Fruit fly (Drosophila melanogaster) whole organism, embryonic: Measurements from ENCODE around the gene alpha-Est3.

ENCODE experiments used
- Adf1 ChIP-seq: fragments of 200-800 bp; sonication (Bioruptor generic); IDR thresholded peaks from 2 replicates; pipeline ENCODE4 v1.3.6; 2022; ENCODE audit warnings: missing biosample characterization, missing genetic modification characterization
- CG10209 ChIP-seq: fragments of 200-800 bp; sonication (Bioruptor generic); optimal IDR thresholded peaks from 3 replicates; lab custom pipeline; 2017; ENCODE audit warnings: missing biosample characterization, mild to moderate bottlenecking, missing genetic modification characterization, missing genetic modification reagents
- CG10543 ChIP-seq: fragments of 200-800 bp; sonication (Bioruptor generic); optimal IDR thresholded peaks from 3 replicates; lab custom pipeline; 2017; ENCODE audit warnings: missing biosample characterization, mild to moderate bottlenecking, missing genetic modification characterization, moderate library complexity
- CG10979 ChIP-seq: fragments of 200-800 bp; sonication (Bioruptor generic); optimal IDR thresholded peaks from 2 replicates; lab custom pipeline; 2018; ENCODE audit warnings: missing biosample characterization, mild to moderate bottlenecking, missing genetic modification characterization, moderate library complexity
- CG11093 ChIP-seq: fragments of 200-800 bp; sonication (Bioruptor generic); IDR thresholded peaks from 3 replicates; pipeline ENCODE4 v1.3.6; 2022; ENCODE audit warnings: missing biosample characterization, missing genetic modification characterization
- CG16863 ChIP-seq: fragments of 200-800 bp; sonication (Bioruptor generic); optimal IDR thresholded peaks from 3 replicates; lab custom pipeline; 2016; ENCODE audit warnings: missing biosample characterization, missing genetic modification characterization
- CG31388 ChIP-seq: fragments of 200-800 bp; sonication (Bioruptor generic); optimal IDR thresholded peaks from 2 replicates; lab custom pipeline; 2016; ENCODE audit warnings: missing biosample characterization, missing genetic modification characterization
- CG32532 ChIP-seq: fragments of 200-800 bp; sonication (Bioruptor generic); IDR thresholded peaks from 2 replicates; pipeline ENCODE4 v1.3.6; 2022; ENCODE audit warnings: missing biosample characterization, missing genetic modification characterization
- CG3407 ChIP-seq: fragments of 200-800 bp; sonication (Bioruptor generic); optimal IDR thresholded peaks from 2 replicates; lab custom pipeline; 2018; ENCODE audit warnings: missing biosample characterization, mild to moderate bottlenecking, missing genetic modification characterization
- CG42726 ChIP-seq: fragments of 200-800 bp; sonication (Bioruptor generic); IDR thresholded peaks from 2 replicates; pipeline ENCODE4 v1.3.6; 2022; ENCODE audit warnings: missing biosample characterization, missing genetic modification characterization; ENCODE audit not compliant: partially characterized antibody
- CG4360 ChIP-seq: fragments of 200-800 bp; sonication (Bioruptor generic); IDR thresholded peaks from 2 replicates; pipeline ENCODE4 v1.3.6; 2022; ENCODE audit warnings: missing biosample characterization, missing genetic modification characterization
- CG6654 ChIP-seq: fragments of 200-800 bp; sonication (Bioruptor generic); optimal IDR thresholded peaks from 2 replicates; lab custom pipeline; 2017; ENCODE audit warnings: missing biosample characterization, mild to moderate bottlenecking, missing genetic modification characterization
- CG8290 ChIP-seq, 3 experiments: fragments of 200-800 bp; sonication (Bioruptor generic); optimal IDR thresholded peaks; 2 replicates each; lab custom pipeline; 2016 to 2019; ENCODE audit warnings: missing biosample characterization in 3 of 3, missing genetic modification characterization in 3 of 3, mild to moderate bottlenecking in 2 of 3, moderate library complexity in 1 of 3
- CG8924 ChIP-seq: fragments of 200-800 bp; optimal IDR thresholded peaks from 3 replicates; lab custom pipeline; 2019; ENCODE audit warnings: missing biosample characterization, mild to moderate bottlenecking, missing genetic modification characterization, moderate library complexity
- CG9817 ChIP-seq: fragments of 200-800 bp; sonication (Bioruptor generic); optimal IDR thresholded peaks from 2 replicates; lab custom pipeline; 2018; ENCODE audit warnings: missing biosample characterization, mild to moderate bottlenecking, missing genetic modification characterization, moderate library complexity
- CTCF ChIP-seq: fragments of 200-800 bp; sonication (Bioruptor generic); optimal IDR thresholded peaks from 2 replicates; lab custom pipeline; 2017; ENCODE audit warnings: missing biosample characterization, mild to moderate bottlenecking, missing genetic modification characterization, moderate library complexity
- CrebB ChIP-seq: fragments of 200-800 bp; sonication (Bioruptor generic); optimal IDR thresholded peaks from 3 replicates; lab custom pipeline; 2018; ENCODE audit warnings: missing biosample characterization, mild to moderate bottlenecking, missing genetic modification characterization
- Dad ChIP-seq: fragments of 200-800 bp; sonication (Bioruptor generic); optimal IDR thresholded peaks from 3 replicates; lab custom pipeline; 2016; ENCODE audit warnings: missing biosample characterization, missing genetic modification characterization
- Deaf1 ChIP-seq: fragments of 200-800 bp; optimal IDR thresholded peaks from 3 replicates; lab custom pipeline; 2019; ENCODE audit warnings: missing biosample characterization, mild to moderate bottlenecking, missing genetic modification characterization, moderate library complexity
- Dip2 ChIP-seq: fragments of 200-800 bp; sonication (Bioruptor generic); IDR thresholded peaks from 2 replicates; pipeline ENCODE4 v1.3.6; 2022; ENCODE audit warnings: missing biosample characterization, missing genetic modification characterization
- Ets97D ChIP-seq: fragments of 200-800 bp; sonication (Bioruptor generic); optimal IDR thresholded peaks from 3 replicates; lab custom pipeline; 2016; ENCODE audit warnings: missing biosample characterization, missing genetic modification characterization
- HLH4C ChIP-seq: fragments of 200-800 bp; sonication (Bioruptor generic); IDR thresholded peaks from 3 replicates; pipeline ENCODE4 v1.3.6; 2022; ENCODE audit warnings: missing biosample characterization, missing genetic modification characterization; ENCODE audit not compliant: partially characterized antibody
- HmgD ChIP-seq: fragments of 200-800 bp; sonication (Bioruptor generic); optimal IDR thresholded peaks from 3 replicates; lab custom pipeline; 2016; ENCODE audit warnings: missing biosample characterization, missing genetic modification characterization
- Lpt ChIP-seq: fragments of >200 bp; optimal IDR thresholded peaks from 2 replicates; lab custom pipeline; 2018; ENCODE audit warnings: missing biosample characterization, missing genetic modification characterization
- NFAT ChIP-seq: fragments of 200-800 bp; sonication (Bioruptor generic); IDR thresholded peaks from 2 replicates; pipeline ENCODE4 v1.3.6; 2022; ENCODE audit warnings: missing biosample characterization, missing genetic modification characterization
- NfI ChIP-seq: fragments of 200-800 bp; sonication (Bioruptor generic); optimal IDR thresholded peaks from 3 replicates; lab custom pipeline; 2018; ENCODE audit warnings: missing biosample characterization, mild to moderate bottlenecking, missing genetic modification characterization, moderate library complexity
- Optix ChIP-seq: fragments of 200-800 bp; sonication (Bioruptor generic); IDR thresholded peaks from 3 replicates; pipeline ENCODE4 v1.3.6; 2022; ENCODE audit warnings: missing biosample characterization, missing genetic modification characterization
- Side ChIP-seq: fragments of 200-800 bp; sonication (Bioruptor generic); optimal IDR thresholded peaks from 2 replicates; lab custom pipeline; 2016; ENCODE audit warnings: missing biosample characterization, missing genetic modification characterization
- az2 ChIP-seq: fragments of 200-800 bp; sonication (Bioruptor generic); optimal IDR thresholded peaks from 3 replicates; lab custom pipeline; 2016; ENCODE audit warnings: missing biosample characterization, missing genetic modification characterization
- croc ChIP-seq: fragments of 200-800 bp; sonication (Bioruptor generic); conservative IDR thresholded peaks from 3 replicates; pipeline ENCODE4 v1.3.6; 2022; ENCODE audit warnings: missing biosample characterization, missing genetic modification characterization
- dan ChIP-seq: fragments of 200-800 bp; sonication (Bioruptor generic); IDR thresholded peaks from 2 replicates; pipeline ENCODE4 v1.3.6; 2022; ENCODE audit warnings: missing biosample characterization, missing genetic modification characterization
- danr ChIP-seq: fragments of 200-800 bp; sonication (Bioruptor generic); IDR thresholded peaks from 2 replicates; pipeline ENCODE4 v1.3.6; 2022; ENCODE audit warnings: missing biosample characterization, missing genetic modification characterization
- dimm ChIP-seq: fragments of 200-800 bp; sonication (Bioruptor generic); IDR thresholded peaks from 2 replicates; pipeline ENCODE4 v1.3.6; 2022; ENCODE audit warnings: missing biosample characterization, missing genetic modification characterization
- gcm ChIP-seq: fragments of 200-800 bp; sonication (Bioruptor generic); optimal IDR thresholded peaks from 2 replicates; lab custom pipeline; 2019; ENCODE audit warnings: missing biosample characterization, mild to moderate bottlenecking, missing genetic modification characterization, moderate library complexity
- gsb ChIP-seq: fragments of 200-800 bp; sonication (Bioruptor generic); IDR thresholded peaks from 2 replicates; pipeline ENCODE4 v1.3.6; 2022; ENCODE audit warnings: missing biosample characterization, missing genetic modification characterization
- h ChIP-seq: fragments of >200 bp; optimal IDR thresholded peaks from 2 replicates; lab custom pipeline; 2017
- lbe ChIP-seq: fragments of 200-800 bp; sonication (Bioruptor generic); optimal IDR thresholded peaks from 2 replicates; lab custom pipeline; 2016; ENCODE audit warnings: missing biosample characterization, mild to moderate bottlenecking, missing genetic modification characterization
- nerfin-2 ChIP-seq: fragments of 200-800 bp; sonication (Bioruptor generic); IDR thresholded peaks from 2 replicates; pipeline ENCODE4 v1.3.6; 2022; ENCODE audit warnings: missing biosample characterization, missing genetic modification characterization; ENCODE audit not compliant: partially characterized antibody
- nmo ChIP-seq: fragments of 200-800 bp; sonication (Bioruptor generic); optimal IDR thresholded peaks from 2 replicates; lab custom pipeline; 2018; ENCODE audit warnings: missing biosample characterization, mild to moderate bottlenecking, missing genetic modification characterization, moderate library complexity
- p53 ChIP-seq: fragments of 200-800 bp; sonication (Bioruptor generic); optimal IDR thresholded peaks from 2 replicates; lab custom pipeline; 2016; ENCODE audit warnings: missing biosample characterization, missing genetic modification characterization
- rib ChIP-seq: fragments of 200-800 bp; sonication (Bioruptor generic); IDR thresholded peaks from 2 replicates; pipeline ENCODE4 v1.3.6; 2022; ENCODE audit warnings: missing biosample characterization, missing genetic modification characterization
- sim ChIP-seq: fragments of 200-800 bp; sonication (Bioruptor generic); IDR thresholded peaks from 2 replicates; pipeline ENCODE4 v1.3.6; 2022; ENCODE audit warnings: missing biosample characterization, missing genetic modification characterization
- slbo ChIP-seq: fragments of 200-800 bp; sonication (Bioruptor generic); IDR thresholded peaks from 2 replicates; pipeline ENCODE4 v1.3.6; 2022; ENCODE audit warnings: missing biosample characterization, missing genetic modification characterization
- slou ChIP-seq: fragments of 200-800 bp; sonication (Bioruptor generic); optimal IDR thresholded peaks from 3 replicates; lab custom pipeline; 2016; ENCODE audit warnings: missing biosample characterization, missing genetic modification characterization
- slp2 ChIP-seq: fragments of 200-800 bp; sonication (Bioruptor generic); optimal IDR thresholded peaks from 2 replicates; lab custom pipeline; 2016; ENCODE audit warnings: missing biosample characterization, missing genetic modification characterization
- sr ChIP-seq: fragments of 200-800 bp; sonication (Bioruptor generic); IDR thresholded peaks from 3 replicates; pipeline ENCODE4 v1.3.6; 2022; ENCODE audit warnings: missing biosample characterization, missing genetic modification characterization
- stwl ChIP-seq: fragments of 200-800 bp; sonication (Bioruptor generic); optimal IDR thresholded peaks from 3 replicates; lab custom pipeline; 2018; ENCODE audit warnings: missing biosample characterization, mild to moderate bottlenecking, missing genetic modification characterization, moderate library complexity
- sug ChIP-seq: fragments of 200-800 bp; optimal IDR thresholded peaks from 2 replicates; lab custom pipeline; 2019; ENCODE audit warnings: missing biosample characterization, mild to moderate bottlenecking, missing genetic modification characterization, moderate library complexity
- tgo ChIP-seq: fragments of 200-800 bp; sonication (Bioruptor generic); IDR thresholded peaks from 3 replicates; pipeline ENCODE4 v1.3.6; 2022; ENCODE audit warnings: missing biosample characterization, missing genetic modification characterization
- twi ChIP-seq: fragments of 200-800 bp; optimal IDR thresholded peaks from 2 replicates; lab custom pipeline; 2019; ENCODE audit warnings: missing biosample characterization, mild to moderate bottlenecking, missing genetic modification characterization, moderate library complexity
- wek ChIP-seq: fragments of 200-800 bp; sonication (Bioruptor generic); optimal IDR thresholded peaks from 3 replicates; lab custom pipeline; 2018; ENCODE audit warnings: missing biosample characterization, mild to moderate bottlenecking, missing genetic modification characterization, moderate library complexity
- z ChIP-seq: fragments of 200-800 bp; sonication (Bioruptor generic); IDR thresholded peaks from 3 replicates; pipeline ENCODE4 v1.3.6; 2022; ENCODE audit warnings: missing biosample characterization, missing genetic modification characterization

The alpha-Est3 gene

dm6 chr3R:7504989-7505761, 36.3 kb downstream of the alpha-Est3 start, which contains the start of gene alpha-Est9 (continued):
- no peak for TF ChIP-seq stwl (tag; lab: Kevin White, UChicago)
- peak; percentile 47 for TF ChIP-seq CG10543 (GFP tag; lab: Kevin White, UChicago)
- no peak for TF ChIP-seq slbo (GFP tag; lab: Robert Waterston, UW)
- TF ChIP-seq NFAT (GFP tag; lab: Robert Waterston, UW), result peak; percentile 45; the same call in 1 of the 2 replicates
- TF ChIP-seq dan (GFP tag; lab: Robert Waterston, UW), result no peak
- TF ChIP-seq gsb (GFP tag; lab: Robert Waterston, UW), result no peak
- TF ChIP-seq CG8924 (tag; lab: Kevin White, UChicago), result no peak
- no peak for TF ChIP-seq Ets97D (GFP tag; lab: Kevin White, UChicago)
- peak; percentile 69 for TF ChIP-seq Deaf1
- peak; percentile 25 for TF ChIP-seq lbe (GFP tag; lab: Kevin White, UChicago)
- TF ChIP-seq Dip2 (GFP tag; lab: Robert Waterston, UW), result no peak
- no peak for TF ChIP-seq twi (tag; lab: Kevin White, UChicago)
- TF ChIP-seq sug (tag; lab: Kevin White, UChicago), result peak; percentile 67
- no peak for TF ChIP-seq CG31388 (GFP tag; lab: Kevin White, UChicago)
- TF ChIP-seq CrebB (tag; lab: Kevin White, UChicago), result peak; percentile 2
- TF ChIP-seq danr (GFP tag; lab: Robert Waterston, UW), result no peak
- no peak for TF ChIP-seq az2
- TF ChIP-seq slou (GFP tag; lab: Kevin White, UChicago), result no peak
- TF ChIP-seq CG42726 (GFP tag; lab: Robert Waterston, UW), result no peak
- no peak for TF ChIP-seq CG3407
- TF ChIP-seq Optix (GFP tag; lab: Robert Waterston, UW), result no peak
- TF ChIP-seq CG11093 (GFP tag; lab: Robert Waterston, UW), result no peak
- peak; percentile 1 for TF ChIP-seq CG9817 (tag; lab: Kevin White, UChicago)
- no peak for TF ChIP-seq sr (GFP tag; lab: Robert Waterston, UW)
- TF ChIP-seq croc, result no peak
- TF ChIP-seq sim, result no peak
- no peak for TF ChIP-seq Lpt
- peak; percentile 1 for TF ChIP-seq NfI
- TF ChIP-seq CG4360 (GFP tag; lab: Robert Waterston, UW), result no peak
- TF ChIP-seq CG6654, result no peak
- TF ChIP-seq CG8290 (GFP tag; optimal IDR thresholded peaks at IDR 0.05; lab: Kevin White, UChicago), result no peak
- peak in 1 of 2 experiments; percentile 74 for TF ChIP-seq CG8290 (tag; optimal IDR thresholded peaks at IDR 0.05; lab: Kevin White, UChicago)
- TF ChIP-seq HLH4C (GFP tag; lab: Robert Waterston, UW), result no peak
- TF ChIP-seq CG16863 (GFP tag; lab: Kevin White, UChicago), result no peak
- no peak for TF ChIP-seq tgo (GFP tag; lab: Robert Waterston, UW)

DNA sequence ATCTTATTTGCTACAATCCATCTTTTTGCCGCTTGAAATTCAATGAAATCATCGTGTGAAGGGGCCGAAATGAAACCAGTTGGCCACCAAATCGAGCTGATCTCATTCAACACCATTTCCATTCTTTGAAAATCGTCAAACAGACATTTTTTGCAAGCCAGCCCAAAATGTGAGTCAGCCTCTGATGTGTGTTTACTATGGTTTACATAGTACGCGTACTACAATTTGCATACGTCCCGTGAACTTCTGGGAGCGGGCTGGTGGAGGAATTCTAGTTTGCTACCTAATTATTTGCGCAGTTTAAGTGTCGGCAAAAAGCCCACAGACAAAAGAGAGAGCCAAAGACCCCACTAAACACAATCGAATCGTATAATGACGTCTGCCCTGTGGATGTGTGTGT, 38.2 kb downstream of the alpha-Est3 start:
- TF ChIP-seq rib (GFP tag; lab: Robert Waterston, UW) (peak; percentile 55; the same call in 1 of the 2 replicates), CG10209 (GFP tag; lab: Kevin White, UChicago) (no peak), Adf1 (no peak), NFAT (GFP tag; lab: Robert Waterston, UW) (no peak), slp2 (GFP tag; lab: Kevin White, UChicago) (no peak), NfI (no peak), wek (GFP tag; lab: Kevin White, UChicago) (no peak), nerfin-2 (GFP tag; lab: Robert Waterston, UW) (no peak), Dad (GFP tag; lab: Kevin White, UChicago) (no peak), nmo (no peak), p53 (GFP tag; lab: Kevin White, UChicago) (no peak), HmgD (GFP tag; lab: Kevin White, UChicago) (no peak), dimm (GFP tag; lab: Robert Waterston, UW) (no peak), CTCF (GFP tag; lab: Kevin White, UChicago) (no peak), gcm (GFP tag; lab: Kevin White, UChicago) (no peak), z (GFP tag; lab: Robert Waterston, UW) (no peak), h (lab: Kevin White, UChicago) (no peak), Side (GFP tag; lab: Kevin White, UChicago) (no peak), CG10979 (tag; lab: Kevin White, UChicago) (no peak), CG32532 (0 out of 2 replicates have a peak, but pooled peaks have one; percentile 21)
